Worm (Caenorhabditis elegans) whole organism, late embryonic: ENCODE data around the gene F31F7.2.

Source experiments
- ahr-1 ChIP-seq: sonication (generic microtip); optimal IDR thresholded peaks from 2 replicates; lab custom pipeline; 2016; ENCODE audit warnings: missing genetic modification characterization, missing compliant biosample characterization
- ceh-31 ChIP-seq: sonication (generic microtip); optimal IDR thresholded peaks from 2 replicates; lab custom pipeline; 2016; ENCODE audit warnings: missing genetic modification characterization, missing compliant biosample characterization
- elt-2 ChIP-seq: sonication (generic microtip); optimal IDR thresholded peaks from 2 replicates; lab custom pipeline; 2016; ENCODE audit warnings: missing genetic modification reagents, missing genetic modification characterization, missing compliant biosample characterization
- hlh-15 ChIP-seq: sonication (generic microtip); optimal IDR thresholded peaks from 2 replicates; lab custom pipeline; 2016; ENCODE audit warnings: missing genetic modification characterization, missing compliant biosample characterization
- hlh-6 ChIP-seq: sonication (generic microtip); optimal IDR thresholded peaks from 2 replicates; lab custom pipeline; 2016; ENCODE audit warnings: missing genotype, missing genetic modification characterization, missing compliant biosample characterization
- hlh-8 ChIP-seq: sonication (generic microtip); optimal IDR thresholded peaks from 2 replicates; lab custom pipeline; 2016; ENCODE audit warnings: missing genotype, missing genetic modification characterization, missing compliant biosample characterization
- pqm-1 ChIP-seq: sonication (generic microtip); optimal IDR thresholded peaks from 2 replicates; lab custom pipeline; 2016; ENCODE audit warnings: missing genetic modification characterization, missing compliant biosample characterization
- rnt-1 ChIP-seq: sonication (generic microtip); optimal IDR thresholded peaks from 2 replicates; lab custom pipeline; 2016; ENCODE audit warnings: missing genetic modification characterization, missing compliant biosample characterization

- TF ChIP-seq elt-2 (tag; lab: Kevin White, UChicago) (no peak), ceh-31 (no peak), hlh-15 (tag; lab: Kevin White, UChicago) (no peak), hlh-8 (no peak), pqm-1 (tag; lab: Kevin White, UChicago) (no peak), ahr-1 (tag; lab: Kevin White, UChicago) (no peak), rnt-1 (tag; lab: Kevin White, UChicago) (no peak), hlh-6 (tag; lab: Kevin White, UChicago) (no peak)
Measured at ce11 chrV:6224019-6224335, 46.7 kb upstream of the F31F7.2 start.
